Worm (Caenorhabditis elegans) whole organism, late embryonic: Measurements from ENCODE around the gene nhr-285.
"Not testable (repeated sequence)": the region's sequence is repeated elsewhere in the genome, so short reads cannot be mapped to it uniquely, and the experiment has no call there.

Experiments used
- Y22D7AL.16 ChIP-seq: sonication (generic microtip); optimal IDR thresholded peaks from 2 replicates; lab custom pipeline; 2016; ENCODE audit warnings: missing genetic modification characterization, missing compliant biosample characterization
- ama-1 ChIP-seq: fragments of 150-350 bp; optimal IDR thresholded peaks from 2 replicates; lab custom pipeline; 2014
- nfya-1 ChIP-seq: sonication (generic microtip); optimal IDR thresholded peaks from 2 replicates; lab custom pipeline; 2017; ENCODE audit warnings: missing genetic modification characterization, mild to moderate bottlenecking, missing compliant biosample characterization, antibody characterized with exemption, moderate library complexity
- nhr-11 ChIP-seq: fragments of 150-350 bp; optimal IDR thresholded peaks from 2 replicates; lab custom pipeline; 2014; ENCODE audit warnings: missing biosample characterization, missing genetic modification characterization
- pag-3 ChIP-seq: sonication (generic microtip); optimal IDR thresholded peaks from 2 replicates; lab custom pipeline; 2016; ENCODE audit warnings: missing compliant biosample characterization, missing genetic modification characterization, borderline replicate concordance
- pha-4 ChIP-seq: fragments of 150-350 bp; optimal IDR thresholded peaks from 2 replicates; lab custom pipeline; 2018; ENCODE audit warnings: missing biosample characterization, missing genetic modification reagents, missing genetic modification characterization
- rnt-1 ChIP-seq: sonication (generic microtip); optimal IDR thresholded peaks from 2 replicates; lab custom pipeline; 2016; ENCODE audit warnings: missing genetic modification characterization, missing compliant biosample characterization
- tbx-2 ChIP-seq: sonication (generic microtip); optimal IDR thresholded peaks from 2 replicates; lab custom pipeline; 2016; ENCODE audit warnings: missing genetic modification characterization, missing compliant biosample characterization

- not testable (repeated sequence) for TF ChIP-seq Y22D7AL.16 (tag; lab: Kevin White, UChicago); tbx-2 (tag; lab: Kevin White, UChicago); rnt-1; nhr-11 (tag; lab: Kevin White, UChicago); nfya-1 (tag; lab: Kevin White, UChicago); pha-4; pag-3 (tag; lab: Kevin White, UChicago); ama-1
Measured at ce11 chrV:15803079-15803478, 24.1 kb upstream of the nhr-285 start, which contains the start of gene srd-27.
